Fruit fly (Drosophila melanogaster) whole organism, embryonic: ENCODE measurements around the gene Ser.
A peak's percentile ranks its signal among the peaks of the same experiment; 100 is the strongest.

Experiments
- CG10267 ChIP-seq: fragments of 200-800 bp; sonication (Bioruptor generic); optimal IDR thresholded peaks from 2 replicates; lab custom pipeline; 2018; ENCODE audit warnings: missing biosample characterization, mild to moderate bottlenecking, missing genetic modification characterization, moderate library complexity
- CG10431 ChIP-seq: fragments of 200-800 bp; sonication (Bioruptor generic); optimal IDR thresholded peaks from 3 replicates; lab custom pipeline; 2018; ENCODE audit warnings: missing biosample characterization, mild to moderate bottlenecking, missing genetic modification characterization
- CG10959 ChIP-seq: fragments of 200-800 bp; sonication (Bioruptor generic); IDR thresholded peaks from 2 replicates; pipeline ENCODE4 v1.3.6; 2022; ENCODE audit warnings: missing biosample characterization, missing genetic modification characterization
- CG10979 ChIP-seq: fragments of 200-800 bp; sonication (Bioruptor generic); optimal IDR thresholded peaks from 2 replicates; lab custom pipeline; 2018; ENCODE audit warnings: missing biosample characterization, mild to moderate bottlenecking, missing genetic modification characterization, moderate library complexity
- CG12104 ChIP-seq: fragments of 200-800 bp; sonication (Bioruptor generic); optimal IDR thresholded peaks from 3 replicates; lab custom pipeline; 2016; ENCODE audit warnings: missing biosample characterization, missing genetic modification characterization
- CG16813 ChIP-seq: fragments of 200-800 bp; sonication (Bioruptor generic); IDR thresholded peaks from 3 replicates; pipeline ENCODE4 v1.3.6; 2022; ENCODE audit warnings: missing biosample characterization, missing genetic modification characterization; ENCODE audit not compliant: partially characterized antibody
- CG18262 ChIP-seq: fragments of 200-800 bp; optimal IDR thresholded peaks from 3 replicates; lab custom pipeline; 2019; ENCODE audit warnings: missing biosample characterization, mild to moderate bottlenecking, missing genetic modification characterization, moderate library complexity
- CG18619 ChIP-seq: fragments of 200-800 bp; sonication (Bioruptor generic); optimal IDR thresholded peaks from 3 replicates; lab custom pipeline; 2017; ENCODE audit warnings: missing biosample characterization, mild to moderate bottlenecking, missing genetic modification characterization
- CG2678 ChIP-seq: fragments of 200-800 bp; sonication (Bioruptor generic); optimal IDR thresholded peaks from 3 replicates; lab custom pipeline; 2019; ENCODE audit warnings: missing biosample characterization, mild to moderate bottlenecking, missing genetic modification characterization, moderate library complexity
- CG31441 ChIP-seq: fragments of 200-800 bp; sonication (Bioruptor generic); IDR thresholded peaks from 2 replicates; pipeline ENCODE4 v1.3.6; 2022; ENCODE audit warnings: missing biosample characterization, missing genetic modification characterization
- Deaf1 ChIP-seq: fragments of 200-800 bp; optimal IDR thresholded peaks from 3 replicates; lab custom pipeline; 2019; ENCODE audit warnings: missing biosample characterization, mild to moderate bottlenecking, missing genetic modification characterization, moderate library complexity
- Ets97D ChIP-seq: fragments of 200-800 bp; sonication (Bioruptor generic); optimal IDR thresholded peaks from 3 replicates; lab custom pipeline; 2016; ENCODE audit warnings: missing biosample characterization, missing genetic modification characterization
- HLH4C ChIP-seq: fragments of 200-800 bp; sonication (Bioruptor generic); IDR thresholded peaks from 3 replicates; pipeline ENCODE4 v1.3.6; 2022; ENCODE audit warnings: missing biosample characterization, missing genetic modification characterization; ENCODE audit not compliant: partially characterized antibody
- HLH54F ChIP-seq: fragments of 200-800 bp; sonication (Bioruptor generic); optimal IDR thresholded peaks from 3 replicates; lab custom pipeline; 2016; ENCODE audit warnings: missing biosample characterization, missing genetic modification characterization
- Meics ChIP-seq: fragments of 200-800 bp; sonication (Bioruptor generic); optimal IDR thresholded peaks from 2 replicates; lab custom pipeline; 2017; ENCODE audit warnings: missing biosample characterization, mild to moderate bottlenecking, missing genetic modification characterization
- Oaz ChIP-seq: fragments of 200-800 bp; sonication (Bioruptor generic); IDR thresholded peaks from 2 replicates; pipeline ENCODE4 v1.3.6; 2022; ENCODE audit warnings: missing biosample characterization, missing genetic modification characterization
- PHDP ChIP-seq: fragments of 200-800 bp; sonication (Bioruptor generic); optimal IDR thresholded peaks from 3 replicates; lab custom pipeline; 2018; ENCODE audit warnings: missing biosample characterization, mild to moderate bottlenecking, missing genetic modification characterization, moderate library complexity
- Rfx ChIP-seq: fragments of 200-800 bp; sonication (Bioruptor generic); IDR thresholded peaks from 2 replicates; pipeline ENCODE4 v1.3.6; 2022; ENCODE audit warnings: missing biosample characterization, missing genetic modification characterization
- TFAM ChIP-seq: fragments of 200-800 bp; sonication (Bioruptor generic); optimal IDR thresholded peaks from 2 replicates; lab custom pipeline; 2017; ENCODE audit warnings: missing biosample characterization, missing genetic modification characterization, inconsistent platforms
- Xrp1 ChIP-seq: fragments of 200-800 bp; sonication (Bioruptor generic); IDR thresholded peaks from 2 replicates; pipeline ENCODE4 v1.3.6; 2022; ENCODE audit warnings: missing biosample characterization, missing genetic modification characterization
- ac ChIP-seq: fragments of 200-800 bp; sonication (Bioruptor generic); optimal IDR thresholded peaks from 3 replicates; lab custom pipeline; 2017; ENCODE audit warnings: missing biosample characterization, mild to moderate bottlenecking, missing genetic modification characterization
- bsh ChIP-seq, 2 experiments: fragments of 200-800 bp; sonication (Bioruptor generic); optimal IDR thresholded peaks; 2 replicates each; lab custom pipeline; 2017 to 2018; ENCODE audit warnings: mild to moderate bottlenecking in 2 of 2, missing biosample characterization in 2 of 2, missing genetic modification characterization in 2 of 2, moderate library complexity in 1 of 2
- crp ChIP-seq, 2 experiments: fragments of 200-800 bp; sonication (Bioruptor generic); optimal IDR thresholded peaks; 2 replicates in 1 of 2; 3 replicates in 1 of 2; lab custom pipeline; 2017; ENCODE audit warnings: missing biosample characterization in 2 of 2, missing genetic modification characterization in 2 of 2, mild to moderate bottlenecking in 1 of 2, moderate library complexity in 1 of 2
- disco-r ChIP-seq: fragments of 200-800 bp; sonication (Bioruptor generic); optimal IDR thresholded peaks from 2 replicates; lab custom pipeline; 2016; ENCODE audit warnings: missing biosample characterization, missing genetic modification characterization
- dmrt11E ChIP-seq: fragments of 200-800 bp; sonication (Bioruptor generic); optimal IDR thresholded peaks from 3 replicates; lab custom pipeline; 2018; ENCODE audit warnings: missing biosample characterization, mild to moderate bottlenecking, missing genetic modification characterization, moderate library complexity
- dmrt99B ChIP-seq: fragments of 200-800 bp; sonication (Bioruptor generic); optimal IDR thresholded peaks from 2 replicates; lab custom pipeline; 2018; ENCODE audit warnings: missing biosample characterization, mild to moderate bottlenecking, missing genetic modification characterization, moderate library complexity
- dpn ChIP-seq, 2 experiments: fragments of 200-800 bp; sonication (Bioruptor generic); optimal IDR thresholded peaks; 3 replicates each; lab custom pipeline; 2016; ENCODE audit warnings: missing biosample characterization in 2 of 2, missing genetic modification characterization in 2 of 2
- ewg ChIP-seq: fragments of 200-800 bp; sonication (Bioruptor generic); optimal IDR thresholded peaks from 3 replicates; lab custom pipeline; 2017; ENCODE audit warnings: mild to moderate bottlenecking, missing biosample characterization, missing genetic modification reagents, missing genetic modification characterization
- fru ChIP-seq: fragments of >200 bp; optimal IDR thresholded peaks from 2 replicates; lab custom pipeline; 2017
- ftz-f1 ChIP-seq: fragments of 200-800 bp; sonication (Bioruptor generic); optimal IDR thresholded peaks from 2 replicates; lab custom pipeline; 2016; ENCODE audit warnings: missing biosample characterization, missing genetic modification characterization
- fu2 ChIP-seq: fragments of 200-800 bp; sonication (Bioruptor generic); optimal IDR thresholded peaks from 2 replicates; lab custom pipeline; 2016; ENCODE audit warnings: missing biosample characterization, missing genetic modification characterization
- gem ChIP-seq: fragments of 200-800 bp; sonication (Bioruptor generic); optimal IDR thresholded peaks from 2 replicates; lab custom pipeline; 2019; ENCODE audit warnings: missing biosample characterization, mild to moderate bottlenecking, missing genetic modification characterization, moderate library complexity
- gsb-n ChIP-seq: fragments of 200-800 bp; sonication (Bioruptor generic); optimal IDR thresholded peaks from 3 replicates; lab custom pipeline; 2018; ENCODE audit warnings: missing biosample characterization, mild to moderate bottlenecking, missing genetic modification characterization
- kni ChIP-seq: fragments of 200-800 bp; sonication (Bioruptor generic); optimal IDR thresholded peaks from 3 replicates; lab custom pipeline; 2017; ENCODE audit warnings: mild to moderate bottlenecking, missing biosample characterization, missing genetic modification reagents, missing genetic modification characterization
- lola ChIP-seq, 3 experiments: fragments of >200 bp in 2 of 3; fragments of 200-800 bp in 1 of 3; sonication (Bioruptor generic) in 1 of 3; optimal IDR thresholded peaks; 2 replicates each; lab custom pipeline; 2017 to 2019; ENCODE audit warnings: missing biosample characterization in 3 of 3, missing genetic modification characterization in 3 of 3, mild to moderate bottlenecking in 1 of 3, moderate library complexity in 1 of 3
- nom ChIP-seq: fragments of 200-800 bp; sonication (Bioruptor generic); optimal IDR thresholded peaks from 2 replicates; lab custom pipeline; 2017; ENCODE audit warnings: missing biosample characterization, missing genetic modification characterization, mild to moderate bottlenecking, moderate library complexity, missing genetic modification reagents
- phol ChIP-seq: fragments of 200-800 bp; sonication (Bioruptor generic); optimal IDR thresholded peaks from 3 replicates; lab custom pipeline; 2018; ENCODE audit warnings: missing biosample characterization, mild to moderate bottlenecking, missing genetic modification characterization, moderate library complexity
- sens ChIP-seq: fragments of 200-800 bp; sonication (Bioruptor generic); peaks from one replicate; lab custom pipeline; 2016; ENCODE audit warnings: missing biosample characterization, missing genetic modification characterization
- sqz ChIP-seq: fragments of 200-800 bp; sonication (Bioruptor generic); optimal IDR thresholded peaks from 3 replicates; lab custom pipeline; 2018; ENCODE audit warnings: missing biosample characterization, mild to moderate bottlenecking, missing genetic modification characterization
- tap ChIP-seq: fragments of 200-800 bp; optimal IDR thresholded peaks from 3 replicates; lab custom pipeline; 2019; ENCODE audit warnings: missing biosample characterization, mild to moderate bottlenecking, missing genetic modification characterization, moderate library complexity
- tna ChIP-seq: fragments of 200-800 bp; sonication (Bioruptor generic); IDR thresholded peaks from 2 replicates; pipeline ENCODE4 v1.3.6; 2022; ENCODE audit warnings: missing biosample characterization, missing genetic modification characterization; ENCODE audit not compliant: partially characterized antibody
- unpg ChIP-seq: fragments of 200-800 bp; sonication (Bioruptor generic); optimal IDR thresholded peaks from 3 replicates; lab custom pipeline; 2018; ENCODE audit warnings: missing biosample characterization, mild to moderate bottlenecking, missing genetic modification characterization, moderate library complexity
- usp ChIP-seq: fragments of >200 bp; optimal IDR thresholded peaks from 2 replicates; lab custom pipeline; 2017; ENCODE audit warnings: missing biosample characterization, missing genetic modification characterization
- z ChIP-seq: fragments of 200-800 bp; sonication (Bioruptor generic); IDR thresholded peaks from 3 replicates; pipeline ENCODE4 v1.3.6; 2022; ENCODE audit warnings: missing biosample characterization, missing genetic modification characterization
- zfh1 ChIP-seq: fragments of 200-800 bp; sonication (Bioruptor generic); IDR thresholded peaks from 3 replicates; pipeline ENCODE4 v1.3.6; 2022; ENCODE audit warnings: missing biosample characterization, missing genetic modification characterization

Ser gene

dm6 chr3R:27198883-27199780, 5.1 kb upstream of the Ser start:
- no peak for TF ChIP-seq Ets97D (GFP tag; lab: Kevin White, UChicago)
- no peak for TF ChIP-seq ftz-f1 (GFP tag; lab: Kevin White, UChicago)
- TF ChIP-seq nom (GFP tag; lab: Kevin White, UChicago), result peak; percentile 68
- peak; percentile 19 for TF ChIP-seq sqz (GFP tag; lab: Kevin White, UChicago)
- no peak for TF ChIP-seq PHDP

DNA sequence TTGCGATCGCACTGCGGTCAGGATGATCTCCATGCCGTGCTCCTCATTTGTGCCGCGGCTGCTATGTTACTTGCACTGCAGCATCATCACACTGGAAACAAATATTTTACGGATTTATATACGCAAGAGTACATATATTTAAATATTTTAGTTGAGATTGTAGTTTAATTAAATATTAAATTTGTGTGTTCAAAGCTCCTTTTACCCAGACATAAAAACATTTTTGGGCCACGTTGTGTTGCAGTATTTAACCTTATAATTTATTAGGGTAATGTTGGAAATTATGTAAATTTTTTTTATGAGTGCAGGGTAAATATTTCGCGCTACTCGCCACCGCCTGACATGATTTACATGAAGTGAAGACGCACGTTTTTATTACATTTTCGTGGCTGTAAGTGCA, 3.5 kb upstream of the Ser start:
- TF ChIP-seq HLH54F (no peak), TFAM (GFP tag; lab: Kevin White, UChicago) (no peak), crp (GFP tag; optimal IDR thresholded peaks at IDR 0.05; lab: Kevin White, UChicago) (no peak), CG10959 (GFP tag; lab: Robert Waterston, UW) (no peak), gem (tag; lab: Kevin White, UChicago) (peak; percentile 24), Meics (GFP tag; lab: Kevin White, UChicago) (no peak), Oaz (GFP tag; lab: Robert Waterston, UW) (no peak), sens (GFP tag; lab: Kevin White, UChicago) (no peak), tap (tag; lab: Kevin White, UChicago) (no peak), CG2678 (tag; lab: Kevin White, UChicago) (no peak), dmrt11E (tag; lab: Kevin White, UChicago) (peak; percentile 34), Deaf1 (tag; lab: Kevin White, UChicago) (no peak), CG31441 (GFP tag; lab: Robert Waterston, UW) (0 out of 2 replicates have a peak, but pooled peaks have one; percentile 10), ac (no peak), zfh1 (no peak), HLH4C (GFP tag; lab: Robert Waterston, UW) (no peak), bsh (GFP tag; optimal IDR thresholded peaks at IDR 0.05; lab: Kevin White, UChicago) (peak in 1 of 2 experiments; percentile 22), CG18619 (no peak), CG10431 (GFP tag; lab: Kevin White, UChicago) (no peak), kni (GFP tag; lab: Kevin White, UChicago) (no peak), ewg (GFP tag; lab: Kevin White, UChicago) (no peak), dmrt99B (tag; lab: Kevin White, UChicago) (no peak), tna (no peak), dpn (GFP tag; optimal IDR thresholded peaks at IDR 0.05; lab: Kevin White, UChicago) (no peak), usp (GFP tag; lab: Kevin White, UChicago) (no peak), fu2 (GFP tag; lab: Kevin White, UChicago) (no peak), Xrp1 (GFP tag; lab: Robert Waterston, UW) (peak; percentile 31; the same call in 1 of the 2 replicates), CG18262 (peak; percentile 12), disco-r (GFP tag; lab: Kevin White, UChicago) (no peak), unpg (GFP tag; lab: Kevin White, UChicago) (peak; percentile 1), gsb-n (peak; percentile 1), phol (tag; lab: Kevin White, UChicago) (peak; percentile 9), CG16813 (GFP tag; lab: Robert Waterston, UW) (no peak), lola (GFP tag; optimal IDR thresholded peaks at IDR 0.05; lab: Kevin White, UChicago) (peak in 1 of 3 experiments; percentile 10), CG10979 (peak; percentile 23), Ets97D (GFP tag; lab: Kevin White, UChicago) (no peak), CG10267 (no peak), Rfx (GFP tag; lab: Robert Waterston, UW) (no peak), fru (lab: Kevin White, UChicago) (no peak), CG12104 (no peak), z (GFP tag; lab: Robert Waterston, UW) (no peak)
